Fruit fly (Drosophila melanogaster): ENCODE results near the gene CG14957.

DNA sequence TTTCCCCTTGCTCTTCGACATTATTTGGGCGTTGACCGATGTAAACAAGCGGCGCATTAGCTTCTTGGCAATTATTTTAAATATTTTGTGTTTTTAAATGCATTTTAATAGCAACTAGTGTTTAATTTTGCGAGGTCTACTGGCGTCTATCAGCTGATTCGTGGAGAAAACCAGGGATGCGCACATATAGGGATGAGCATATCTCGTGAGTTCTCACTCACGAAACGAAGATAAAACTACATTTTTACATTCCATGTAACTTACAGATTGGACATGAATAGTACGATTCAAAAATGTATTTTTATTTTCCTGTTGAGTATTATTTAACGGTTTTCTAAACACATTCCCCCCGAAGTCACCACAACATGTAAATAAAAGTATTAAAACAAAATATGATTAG is 10.1 kb downstream of the CG14957 start, which contains the start of gene CG14966:
- TF ChIP-seq psq (optimal IDR thresholded peaks at IDR 0.05) (no peak), h (optimal IDR thresholded peaks at IDR 0.05) (no peak), Sin3A (optimal IDR thresholded peaks at IDR 0.05) (no peak), ttk (optimal IDR thresholded peaks at IDR 0.05) (no peak), Myc (optimal IDR thresholded peaks at IDR 0.05) (no peak)
